Worm (Caenorhabditis elegans): ENCODE results near the gene C14A11.5.

The C14A11.5 gene

DNA sequence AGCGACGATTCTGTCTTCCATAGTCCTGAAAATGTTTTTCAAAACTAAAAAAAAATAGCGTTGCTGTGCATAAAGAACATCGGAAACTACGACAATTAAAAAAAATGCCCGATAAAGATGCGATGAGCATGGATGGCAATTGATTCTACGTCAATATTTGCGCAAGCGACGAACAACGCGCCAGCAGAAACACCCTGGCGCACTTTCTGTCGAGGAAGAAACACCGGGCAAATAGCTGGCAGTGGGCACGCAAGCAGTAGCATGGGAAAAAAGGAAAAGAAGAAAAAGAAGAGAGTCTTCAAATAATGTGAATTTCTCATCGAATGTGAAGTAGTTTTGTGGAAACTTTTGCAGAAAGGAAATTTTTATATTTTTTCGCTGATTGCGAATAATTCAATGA, 2.3 kb upstream of the C14A11.5 start, which contains the start of gene C14A11.9 (continued):
- TF ChIP-seq C38D4.7 (GFP tag; optimal IDR thresholded peaks at IDR 0.05) (peak; percentile 56), sdc-2 (tag; optimal IDR thresholded peaks at IDR 0.05) (peak; percentile 86), lim-6 (tag; optimal IDR thresholded peaks at IDR 0.05) (no peak), ztf-16 (tag; optimal IDR thresholded peaks at IDR 0.05) (peak; percentile 24), unc-42 (tag; optimal IDR thresholded peaks at IDR 0.05) (peak; percentile 53), zip-5 (tag; optimal IDR thresholded peaks at IDR 0.05) (peak; percentile 18), ceh-6 (GFP tag; optimal IDR thresholded peaks at IDR 0.05) (peak; percentile 42), nfya-1 (tag; optimal IDR thresholded peaks at IDR 0.05) (peak; percentile 78), T23F11.4 (GFP tag; optimal IDR thresholded peaks at IDR 0.05) (no peak), elt-4 (tag; optimal IDR thresholded peaks at IDR 0.05) (no peak), dve-1 (tag; optimal IDR thresholded peaks at IDR 0.05) (peak; percentile 58), pha-2 (tag; optimal IDR thresholded peaks at IDR 0.05) (peak; percentile 50), ceh-34 (tag; optimal IDR thresholded peaks at IDR 0.05) (peak; percentile 62), K09A11.1 (tag; optimal IDR thresholded peaks at IDR 0.05; ENCODE audit: insufficient read depth) (no peak), ceh-31 (tag; optimal IDR thresholded peaks at IDR 0.05) (peak; percentile 86), tbx-2 (tag; optimal IDR thresholded peaks at IDR 0.05) (peak; percentile 83), madf-2 (tag; optimal IDR thresholded peaks at IDR 0.05) (peak; percentile 55), ref-2 (tag; optimal IDR thresholded peaks at IDR 0.05) (no peak), ceh-19 (GFP tag; optimal IDR thresholded peaks at IDR 0.05) (peak; percentile 59), ceh-30 (tag; optimal IDR thresholded peaks at IDR 0.05) (peak; percentile 30), ttx-3 (tag; optimal IDR thresholded peaks at IDR 0.05) (peak; percentile 52), ceh-22 (tag; optimal IDR thresholded peaks at IDR 0.05) (no peak), F13H6.1 (tag; optimal IDR thresholded peaks at IDR 0.05) (peak; percentile 58), unc-86 (tag; optimal IDR thresholded peaks at IDR 0.05) (peak; percentile 63)

DNA sequence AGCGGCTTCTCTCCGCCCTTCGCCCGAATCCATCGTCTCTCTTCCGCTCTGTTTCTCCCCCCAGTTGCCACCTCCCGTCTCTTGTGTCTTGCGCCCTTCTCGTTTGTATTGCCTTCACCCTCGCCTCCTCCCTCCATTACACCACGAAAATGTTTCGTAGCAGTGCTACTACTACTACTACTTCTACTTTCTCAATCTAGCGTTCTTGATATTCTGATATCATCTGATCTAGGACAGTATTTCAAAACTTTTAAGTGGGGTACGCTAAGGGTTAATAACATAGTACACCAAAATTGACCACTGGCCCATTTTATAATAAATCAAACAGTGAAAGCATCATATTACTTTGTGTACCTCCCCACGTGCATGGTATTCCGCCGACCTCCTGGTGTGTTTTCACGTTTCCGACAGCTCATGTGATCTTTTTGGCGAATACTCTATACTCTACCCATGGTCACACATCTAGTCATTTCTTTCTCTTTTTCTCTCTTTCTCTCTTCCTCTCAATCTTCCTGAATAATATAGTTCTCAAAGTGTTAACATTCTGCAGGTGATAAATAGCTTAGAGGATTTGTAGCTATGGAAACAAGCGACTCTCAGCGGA, 4.7 kb downstream of the C14A11.5 start, which contains the start of gene C14A11.2:
TSS of gene C14A11.2 (plus strand) at position 551 of the 604 bp plus-strand sequence.
- TF ChIP-seq ceh-14 (tag; optimal IDR thresholded peaks at IDR 0.05) (peak; percentile 53), pax-1 (tag; optimal IDR thresholded peaks at IDR 0.05) (no peak), ceh-34 (tag; optimal IDR thresholded peaks at IDR 0.05) (peak; percentile 83), odd-2 (tag; optimal IDR thresholded peaks at IDR 0.05) (no peak), ref-2 (tag; optimal IDR thresholded peaks at IDR 0.05) (peak; percentile 48), F13H6.1 (tag; optimal IDR thresholded peaks at IDR 0.05) (peak; percentile 7), ceh-22 (tag; optimal IDR thresholded peaks at IDR 0.05) (no peak), fkh-6 (tag; optimal IDR thresholded peaks at IDR 0.05) (no peak), ceh-31 (tag; optimal IDR thresholded peaks at IDR 0.05) (peak; percentile 44), hlh-30 (tag; optimal IDR thresholded peaks at IDR 0.05; ENCODE audit: insufficient read depth) (peak; percentile 54), ceh-24 (tag; optimal IDR thresholded peaks at IDR 0.05) (no peak), pag-3 (tag; optimal IDR thresholded peaks at IDR 0.05; ENCODE audit: borderline replicate concordance) (peak; percentile 1), tbx-2 (tag; optimal IDR thresholded peaks at IDR 0.05) (peak; percentile 43), unc-42 (tag; optimal IDR thresholded peaks at IDR 0.05) (peak; percentile 8), unc-55 (GFP tag; optimal IDR thresholded peaks at IDR 0.05) (no peak), eyg-1 (tag; optimal IDR thresholded peaks at IDR 0.05) (peak; percentile 23), nfya-1 (tag; optimal IDR thresholded peaks at IDR 0.05) (peak; percentile 32), ceh-18 (tag; optimal IDR thresholded peaks at IDR 0.05) (peak; percentile 17), ahr-1 (tag; optimal IDR thresholded peaks at IDR 0.05) (no peak), fax-1 (tag; optimal IDR thresholded peaks at IDR 0.05) (no peak)

DNA sequence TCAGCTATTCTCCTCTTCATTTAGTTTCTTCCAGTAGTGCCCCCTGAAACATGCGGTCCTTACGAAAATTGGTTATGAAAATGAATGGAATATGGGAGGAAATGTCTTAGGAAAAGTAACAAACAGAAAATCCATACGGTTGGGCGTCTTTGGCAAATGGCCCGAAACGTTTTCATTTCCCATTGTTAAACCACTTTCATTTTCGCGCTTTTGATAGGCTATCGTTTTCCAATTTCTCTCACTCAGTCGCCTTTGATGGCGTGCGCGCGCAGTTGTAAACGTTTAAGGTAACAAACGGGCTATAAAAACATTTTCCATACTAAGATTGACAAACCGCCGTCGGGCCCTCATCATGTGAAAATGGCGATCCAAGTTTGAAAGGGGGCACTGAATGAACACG, 12.3 kb downstream of the C14A11.5 start:
- TF ChIP-seq ttx-3 (tag; optimal IDR thresholded peaks at IDR 0.05) (no peak), tbx-2 (tag; optimal IDR thresholded peaks at IDR 0.05) (no peak), sdc-2 (tag; optimal IDR thresholded peaks at IDR 0.05) (no peak), K02D7.2 (tag; optimal IDR thresholded peaks at IDR 0.05) (no peak), unc-42 (tag; optimal IDR thresholded peaks at IDR 0.05) (no peak), pag-3 (tag; optimal IDR thresholded peaks at IDR 0.05; ENCODE audit: borderline replicate concordance) (no peak), ceh-2 (tag; optimal IDR thresholded peaks at IDR 0.05) (no peak), nhr-232 (tag; optimal IDR thresholded peaks at IDR 0.05) (no peak), sox-4 (tag; optimal IDR thresholded peaks at IDR 0.05) (no peak), ets-4 (tag; optimal IDR thresholded peaks at IDR 0.05) (no peak), lim-6 (tag; optimal IDR thresholded peaks at IDR 0.05) (no peak), rnt-1 (tag; optimal IDR thresholded peaks at IDR 0.05) (no peak), nfya-1 (tag; optimal IDR thresholded peaks at IDR 0.05) (no peak), syd-9 (tag; optimal IDR thresholded peaks at IDR 0.05) (no peak)

Data from whole organism, late embryonic.